Worm (Caenorhabditis elegans) whole organism, young adult: ENCODE data around the gene eng-1.

Experiments
- F33H1.4 ChIP-seq: fragments of 200-800 bp; sonication (Bioruptor generic); IDR thresholded peaks from 2 replicates; pipeline ENCODE4 v1.3.6; 2022; ENCODE audit warnings: missing genetic modification reagents, missing genetic modification characterization, missing compliant biosample characterization
- Y67H2A.10 ChIP-seq: fragments of 200-800 bp; sonication (Bioruptor generic); conservative IDR thresholded peaks from 2 replicates; pipeline ENCODE4 v1.3.6; 2022; ENCODE audit warnings: missing genetic modification reagents, missing genetic modification characterization, missing compliant biosample characterization
- mes-4 ChIP-seq: sonication (generic microtip); optimal IDR thresholded peaks from 2 replicates; lab custom pipeline; 2016; ENCODE audit warnings: missing genotype, missing genetic modification characterization, missing compliant biosample characterization
- pha-4 ChIP-seq: fragments of 150-350 bp; sonication (generic microtip); optimal IDR thresholded peaks from 2 replicates; lab custom pipeline; 2014; ENCODE audit warnings: missing biosample characterization, missing genetic modification reagents, missing genetic modification characterization
- sea-2 ChIP-seq: fragments of 200-800 bp; sonication (Bioruptor generic); IDR thresholded peaks from 2 replicates; pipeline ENCODE4 v1.3.6; 2022; ENCODE audit warnings: missing genetic modification characterization, missing compliant biosample characterization

- TF ChIP-seq F33H1.4: no peak
- no peak for TF ChIP-seq Y67H2A.10
- no peak for TF ChIP-seq sea-2 (GFP tag; lab: Robert Waterston, UW)
- no peak for TF ChIP-seq mes-4 (tag; lab: Kevin White, UChicago)
- no peak for TF ChIP-seq pha-4
Observed at ce11 chrIII:5859008-5859407, 9.3 kb downstream of the eng-1 start, which contains the start of gene dpf-4.
